Worm (Caenorhabditis elegans) whole organism, L2 larva: ENCODE data around the gene T24C2.3.

ENCODE experiments used
- C34F6.9 ChIP-seq: fragments of 150-350 bp; optimal IDR thresholded peaks from 2 replicates; lab custom pipeline; 2014; ENCODE audit warnings: missing biosample characterization, missing genetic modification characterization
- F13H6.1 ChIP-seq: sonication (generic microtip); optimal IDR thresholded peaks from 2 replicates; lab custom pipeline; 2016; ENCODE audit warnings: missing genetic modification characterization, missing compliant biosample characterization
- R02D3.7 ChIP-seq: fragments of 150-350 bp; optimal IDR thresholded peaks from 2 replicates; lab custom pipeline; 2014; ENCODE audit warnings: missing biosample characterization, missing genetic modification characterization
- Y55F3AM.14 ChIP-seq: fragments of 200-800 bp; sonication (Bioruptor generic); optimal IDR thresholded peaks from 2 replicates; lab custom pipeline; 2018; ENCODE audit warnings: mild to moderate bottlenecking, missing genetic modification characterization, missing compliant biosample characterization
- ZK546.5 ChIP-seq: sonication (generic microtip); optimal IDR thresholded peaks from 2 replicates; lab custom pipeline; 2017; ENCODE audit warnings: missing biosample characterization, missing genetic modification characterization
- alr-1 ChIP-seq: fragments of 150-350 bp; optimal IDR thresholded peaks from 2 replicates; lab custom pipeline; 2014; ENCODE audit warnings: missing biosample characterization, missing genetic modification characterization
- blmp-1 ChIP-seq: sonication (generic microtip); optimal IDR thresholded peaks from 2 replicates; lab custom pipeline; 2017; ENCODE audit warnings: missing genetic modification characterization, mild to moderate bottlenecking, missing compliant biosample characterization, antibody characterized with exemption, moderate library complexity; ENCODE audit not compliant: insufficient read depth
- ceh-16 ChIP-seq: fragments of 150-350 bp; optimal IDR thresholded peaks from 2 replicates; lab custom pipeline; 2014; ENCODE audit warnings: missing biosample characterization, missing genetic modification characterization
- ceh-82 ChIP-seq: fragments of 150-350 bp; optimal IDR thresholded peaks from 2 replicates; lab custom pipeline; 2014; ENCODE audit warnings: missing biosample characterization, missing genetic modification characterization
- crh-2 ChIP-seq: sonication (generic microtip); optimal IDR thresholded peaks from 2 replicates; lab custom pipeline; 2017; ENCODE audit warnings: missing biosample characterization, missing genetic modification characterization
- dmd-4 ChIP-seq: sonication (generic microtip); optimal IDR thresholded peaks from 2 replicates; lab custom pipeline; 2017; ENCODE audit warnings: missing biosample characterization, missing genetic modification characterization
- egl-27 ChIP-seq: sonication (generic microtip); optimal IDR thresholded peaks from 3 replicates; lab custom pipeline; 2017; ENCODE audit warnings: missing biosample characterization, missing genetic modification reagents, missing genetic modification characterization
- elt-1 ChIP-seq: fragments of 150-350 bp; optimal IDR thresholded peaks from 2 replicates; lab custom pipeline; 2014; ENCODE audit warnings: missing biosample characterization, missing genetic modification characterization
- elt-3 ChIP-seq: sonication (generic microtip); optimal IDR thresholded peaks from 2 replicates; lab custom pipeline; 2017; ENCODE audit warnings: missing biosample characterization, missing genetic modification characterization
- fos-1 ChIP-seq: fragments of 150-350 bp; optimal IDR thresholded peaks from 2 replicates; lab custom pipeline; 2014; ENCODE audit warnings: missing biosample characterization, missing genetic modification characterization
- gmeb-1 ChIP-seq: fragments of 150-350 bp; optimal IDR thresholded peaks from 2 replicates; lab custom pipeline; 2014; ENCODE audit warnings: missing biosample characterization, missing genetic modification characterization
- lin-11 ChIP-seq: fragments of 150-350 bp; sonication (generic microtip); optimal IDR thresholded peaks from 2 replicates; lab custom pipeline; 2014; ENCODE audit warnings: missing biosample characterization, missing genetic modification characterization, inconsistent platforms, mixed read lengths
- lin-13 ChIP-seq: fragments of 150-350 bp; optimal IDR thresholded peaks from 2 replicates; lab custom pipeline; 2014; ENCODE audit warnings: missing biosample characterization, missing genetic modification reagents, missing genetic modification characterization
- lin-39 ChIP-seq: fragments of 150-350 bp; optimal IDR thresholded peaks from 2 replicates; lab custom pipeline; 2014; ENCODE audit warnings: missing biosample characterization, missing genetic modification reagents, missing genetic modification characterization
- lsy-2 ChIP-seq, 2 experiments: fragments of 150-350 bp in 1 of 2; sonication (generic microtip) in 1 of 2; optimal IDR thresholded peaks; 2 replicates each; lab custom pipeline; 2014 to 2017; ENCODE audit warnings: missing biosample characterization in 2 of 2, missing genetic modification characterization in 2 of 2
- mab-5 ChIP-seq: fragments of 150-350 bp; optimal IDR thresholded peaks from 2 replicates; lab custom pipeline; 2014; ENCODE audit warnings: missing biosample characterization, missing genetic modification characterization
- mbf-1 ChIP-seq: sonication (generic microtip); optimal IDR thresholded peaks from 2 replicates; lab custom pipeline; 2017; ENCODE audit warnings: missing biosample characterization, missing genetic modification characterization
- nhr-10 ChIP-seq: sonication (generic microtip); optimal IDR thresholded peaks from 2 replicates; lab custom pipeline; 2017; ENCODE audit warnings: missing biosample characterization, missing genetic modification characterization
- nhr-11 ChIP-seq: fragments of 150-350 bp; optimal IDR thresholded peaks from 2 replicates; lab custom pipeline; 2014; ENCODE audit warnings: missing biosample characterization, missing genetic modification characterization
- nhr-129 ChIP-seq: fragments of 150-350 bp; optimal IDR thresholded peaks from 2 replicates; lab custom pipeline; 2014; ENCODE audit warnings: missing biosample characterization, missing genetic modification characterization
- nhr-21 ChIP-seq: fragments of 150-350 bp; optimal IDR thresholded peaks from 2 replicates; lab custom pipeline; 2014; ENCODE audit warnings: missing biosample characterization, missing genetic modification characterization
- nhr-25 ChIP-seq: fragments of 150-350 bp; sonication (generic microtip); optimal IDR thresholded peaks from 3 replicates; lab custom pipeline; 2014; ENCODE audit warnings: missing biosample characterization, missing genetic modification characterization
- nhr-6 ChIP-seq: fragments of 150-350 bp; optimal IDR thresholded peaks from 2 replicates; lab custom pipeline; 2014; ENCODE audit warnings: missing biosample characterization, missing genetic modification characterization
- nhr-77 ChIP-seq: fragments of 150-350 bp; optimal IDR thresholded peaks from 2 replicates; lab custom pipeline; 2014; ENCODE audit warnings: missing biosample characterization, missing genetic modification characterization
- sem-4 ChIP-seq: fragments of 150-350 bp; optimal IDR thresholded peaks from 2 replicates; lab custom pipeline; 2014; ENCODE audit warnings: missing biosample characterization, missing genetic modification reagents, missing genetic modification characterization
- skn-1 ChIP-seq: sonication (generic microtip); optimal IDR thresholded peaks from 2 replicates; lab custom pipeline; 2017; ENCODE audit warnings: missing biosample characterization, missing genetic modification characterization
- sma-3 ChIP-seq: sonication (generic microtip); optimal IDR thresholded peaks from 2 replicates; lab custom pipeline; 2016; ENCODE audit warnings: missing genetic modification reagents, missing genetic modification characterization, missing compliant biosample characterization
- sma-9 ChIP-seq, 2 experiments: fragments of 150-350 bp in 1 of 2; sonication (generic microtip) in 1 of 2; optimal IDR thresholded peaks; 2 replicates each; lab custom pipeline; 2014 to 2016; ENCODE audit warnings: missing genetic modification characterization in 2 of 2, mild to moderate bottlenecking in 1 of 2, missing biosample characterization in 1 of 2, missing compliant biosample characterization in 1 of 2, missing genetic modification reagents in 1 of 2, moderate library complexity in 1 of 2
- snpc-4 ChIP-seq: fragments of 150-350 bp; optimal IDR thresholded peaks from 2 replicates; lab custom pipeline; 2014; ENCODE audit warnings: missing biosample characterization, missing genetic modification characterization
- unc-39 ChIP-seq: fragments of 150-350 bp; optimal IDR thresholded peaks from 2 replicates; lab custom pipeline; 2014; ENCODE audit warnings: missing biosample characterization, missing genetic modification characterization
- unc-55 ChIP-seq: fragments of 150-350 bp; sonication (generic microtip); optimal IDR thresholded peaks from 3 replicates; lab custom pipeline; 2014; ENCODE audit warnings: missing biosample characterization, missing genetic modification reagents, missing genetic modification characterization
- unc-62 ChIP-seq: fragments of 150-350 bp; optimal IDR thresholded peaks from 2 replicates; lab custom pipeline; 2014; ENCODE audit warnings: missing biosample characterization, missing genetic modification reagents, missing genetic modification characterization
- zag-1 ChIP-seq: fragments of 150-350 bp; optimal IDR thresholded peaks from 2 replicates; lab custom pipeline; 2014; ENCODE audit warnings: missing biosample characterization, missing genetic modification characterization
- ztf-1 ChIP-seq: fragments of 200-800 bp; sonication (Bioruptor generic); conservative IDR thresholded peaks from 2 replicates; pipeline ENCODE4 v1.3.6; 2022; ENCODE audit warnings: missing genetic modification characterization, missing compliant biosample characterization
- ztf-4 ChIP-seq: fragments of 150-350 bp; optimal IDR thresholded peaks from 2 replicates; lab custom pipeline; 2014; ENCODE audit warnings: missing biosample characterization, missing genetic modification characterization

T24C2.3 gene

DNA sequence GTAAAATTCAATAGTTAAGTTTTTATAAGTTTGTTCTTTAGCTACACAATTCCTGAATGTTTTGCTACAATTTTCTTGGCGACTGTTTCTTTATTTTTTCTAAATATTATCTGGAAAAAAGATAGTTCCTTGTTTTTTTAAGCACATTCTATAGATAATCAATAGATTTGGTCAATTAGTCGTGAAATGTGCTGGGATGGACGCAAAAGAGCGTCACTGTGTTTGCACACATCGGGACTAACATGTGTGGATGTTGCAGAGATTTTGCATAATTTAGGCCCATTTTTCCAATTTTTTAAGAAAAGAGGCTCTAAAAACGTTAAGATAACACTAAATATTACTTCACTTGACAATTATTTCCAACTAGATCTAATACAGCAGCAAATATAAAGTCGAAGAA lies 29.9 kb upstream of the T24C2.3 start:
- TF ChIP-seq ceh-16 (tag; lab: Kevin White, UChicago) (no peak), nhr-129 (tag; lab: Kevin White, UChicago) (peak; percentile 34), sma-9 (GFP tag; optimal IDR thresholded peaks at IDR 0.05; lab: Kevin White, UChicago) (peak; percentile 5), sma-9 (tag; optimal IDR thresholded peaks at IDR 0.05; lab: Kevin White, UChicago) (no peak), skn-1 (tag; lab: Kevin White, UChicago) (no peak), R02D3.7 (tag; lab: Kevin White, UChicago) (no peak), unc-55 (peak; percentile 62), mab-5 (tag; lab: Kevin White, UChicago) (peak; percentile 48), elt-3 (no peak), C34F6.9 (tag; lab: Kevin White, UChicago) (peak; percentile 76), crh-2 (peak; percentile 16), ztf-1 (GFP tag; lab: Robert Waterston, UW) (no peak), elt-1 (tag; lab: Kevin White, UChicago) (no peak), nhr-21 (tag; lab: Kevin White, UChicago) (no peak), snpc-4 (tag; lab: Kevin White, UChicago) (no peak), dmd-4 (no peak), sma-3 (GFP tag; lab: Kevin White, UChicago) (no peak), alr-1 (no peak), Y55F3AM.14 (GFP tag; lab: Kevin White, UChicago) (no peak), F13H6.1 (tag; lab: Kevin White, UChicago) (peak; percentile 10), unc-62 (GFP tag; lab: Kevin White, UChicago) (no peak), ZK546.5 (tag; lab: Kevin White, UChicago) (no peak), ceh-82 (tag; lab: Kevin White, UChicago) (no peak), lin-39 (no peak), lsy-2 (tag; optimal IDR thresholded peaks at IDR 0.05; lab: Kevin White, UChicago) (peak in 1 of 2 experiments; percentile 9), zag-1 (tag; lab: Kevin White, UChicago) (no peak), egl-27 (no peak), gmeb-1 (tag; lab: Kevin White, UChicago) (no peak), nhr-11 (no peak), nhr-10 (no peak), ztf-4 (no peak), sem-4 (tag; lab: Kevin White, UChicago) (no peak), lin-11 (tag; lab: Kevin White, UChicago) (no peak), nhr-25 (tag; lab: Kevin White, UChicago) (no peak), blmp-1 (no peak), nhr-77 (tag; lab: Kevin White, UChicago) (no peak), unc-39 (tag; lab: Kevin White, UChicago) (no peak)

DNA sequence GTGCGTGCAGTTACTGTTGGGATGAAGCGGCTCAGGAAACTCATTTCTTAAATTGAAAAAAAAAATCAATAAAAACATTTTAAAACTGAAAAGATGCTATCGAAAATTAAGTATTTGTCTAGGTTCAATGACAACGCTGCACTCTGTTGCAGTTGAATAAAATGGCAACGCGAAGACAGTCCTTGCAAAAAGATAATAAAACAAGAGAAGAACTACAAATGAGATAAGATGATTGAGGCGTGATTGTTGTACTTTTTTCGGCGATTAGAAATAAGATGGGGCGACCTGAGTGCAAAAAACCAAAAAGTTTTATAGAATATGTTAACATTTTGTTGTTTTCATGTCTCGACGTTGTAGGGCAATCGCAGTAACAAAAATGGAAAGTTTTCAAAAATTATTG lies 28.3 kb upstream of the T24C2.3 start, which contains the start of gene gcsh-1:
Gene gcsh-1, minus strand, starts transcription at position 46 of the 400 bp plus-strand sequence.
- TF ChIP-seq sma-9 (GFP tag; optimal IDR thresholded peaks at IDR 0.05; lab: Kevin White, UChicago) (peak; percentile 37), sma-9 (tag; optimal IDR thresholded peaks at IDR 0.05; lab: Kevin White, UChicago) (no peak), fos-1 (tag; lab: Kevin White, UChicago) (peak; percentile 64), crh-2 (peak; percentile 16), nhr-129 (tag; lab: Kevin White, UChicago) (no peak), mab-5 (tag; lab: Kevin White, UChicago) (no peak), C34F6.9 (tag; lab: Kevin White, UChicago) (no peak), mbf-1 (tag; lab: Kevin White, UChicago) (no peak)
- TF ChIP-seq, all 48 proteins: peak for 3

DNA sequence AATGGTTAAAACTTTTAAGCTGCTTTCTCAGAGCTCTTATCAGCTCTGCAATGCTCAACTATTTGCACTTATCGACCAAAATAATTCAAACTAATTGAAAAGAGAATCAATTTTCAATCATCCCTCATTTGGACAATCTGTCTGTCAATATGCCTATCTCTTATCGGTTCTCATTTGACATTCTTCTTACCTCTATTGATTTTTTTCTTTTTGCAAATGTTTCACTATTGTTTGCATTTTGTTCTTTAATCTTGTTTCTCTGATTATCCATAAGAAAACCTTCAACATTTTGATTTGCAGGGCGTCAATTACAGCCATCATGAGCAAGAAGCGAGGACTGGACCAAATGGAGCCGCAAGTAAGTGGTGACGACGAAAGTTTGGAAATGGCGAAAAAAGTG lies 26.8 kb upstream of the T24C2.3 start, which contains the start of gene D1025.10:
Gene D1025.10, plus strand, starts transcription at position 301 of the 400 bp plus-strand sequence.
- TF ChIP-seq skn-1 (tag; lab: Kevin White, UChicago), result no peak
- TF ChIP-seq gmeb-1 (tag; lab: Kevin White, UChicago), result no peak
- no peak for TF ChIP-seq lin-13 (GFP tag; lab: Kevin White, UChicago)
- no peak for TF ChIP-seq blmp-1
- no peak for TF ChIP-seq ztf-4
- TF ChIP-seq nhr-25 (tag; lab: Kevin White, UChicago), result no peak
- no peak for TF ChIP-seq zag-1 (tag; lab: Kevin White, UChicago)
- TF ChIP-seq lsy-2 (tag; optimal IDR thresholded peaks at IDR 0.05; lab: Kevin White, UChicago), result no peak
- no peak for TF ChIP-seq elt-1 (tag; lab: Kevin White, UChicago)
- no peak for TF ChIP-seq F13H6.1 (tag; lab: Kevin White, UChicago)
- TF ChIP-seq sma-3 (GFP tag; lab: Kevin White, UChicago), result no peak
- no peak for TF ChIP-seq sma-9 (GFP tag; optimal IDR thresholded peaks at IDR 0.05; lab: Kevin White, UChicago)
- TF ChIP-seq sma-9 (tag; optimal IDR thresholded peaks at IDR 0.05; lab: Kevin White, UChicago), result no peak
- TF ChIP-seq ztf-1 (GFP tag; lab: Robert Waterston, UW), result no peak
- no peak for TF ChIP-seq nhr-129 (tag; lab: Kevin White, UChicago)
- TF ChIP-seq mbf-1 (tag; lab: Kevin White, UChicago), result no peak
- no peak for TF ChIP-seq unc-39 (tag; lab: Kevin White, UChicago)
- no peak for TF ChIP-seq unc-55
- TF ChIP-seq alr-1, result no peak
- TF ChIP-seq nhr-6 (tag; lab: Kevin White, UChicago), result no peak
